Fruit fly (Drosophila melanogaster): Measurements from ENCODE around the gene CG33700.
A peak's percentile ranks its signal among the peaks of the same experiment; 100 is the strongest.

DNA sequence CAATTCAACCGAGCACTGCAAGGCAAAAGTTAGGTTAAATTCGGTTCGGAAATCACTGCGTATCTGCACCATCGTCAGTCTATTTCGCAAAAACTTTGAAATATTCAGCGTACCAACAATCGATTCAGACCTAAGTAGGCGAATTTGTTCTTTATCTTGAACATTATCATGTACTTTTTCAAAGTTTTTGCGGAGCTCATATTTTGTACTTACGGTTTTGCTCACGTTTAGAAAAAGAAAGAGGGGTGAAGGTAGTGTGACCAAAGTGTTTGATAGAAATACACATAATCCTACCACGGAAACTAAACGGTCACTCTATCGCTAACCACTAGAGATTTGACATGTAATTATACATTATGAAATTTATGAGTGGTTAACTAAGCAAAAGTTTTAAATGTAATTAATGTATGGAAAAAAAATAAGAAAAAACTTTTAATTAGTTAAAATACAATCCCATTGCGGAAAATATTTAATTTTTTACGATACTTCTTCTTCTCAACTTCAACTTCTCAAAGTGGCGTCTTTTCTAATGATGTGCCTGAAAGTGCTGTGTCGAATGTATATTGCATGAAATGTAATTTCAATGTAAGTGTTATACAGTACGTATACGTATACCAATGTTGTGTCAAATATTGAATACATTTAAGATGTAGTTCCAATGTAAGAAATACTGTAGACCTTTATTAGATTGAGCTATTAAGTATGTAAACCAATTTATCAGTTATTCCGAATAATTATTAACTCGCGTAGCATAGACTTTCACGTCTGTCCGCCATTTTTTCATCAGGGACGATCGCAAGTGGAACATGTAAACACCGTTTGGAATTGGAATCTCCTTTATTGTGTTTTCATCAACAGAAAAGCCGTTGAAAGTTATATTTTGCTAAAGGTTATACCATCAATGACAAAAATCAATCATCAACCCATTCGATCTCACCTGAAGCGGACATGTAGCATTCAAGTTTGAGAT is 13.8 kb downstream of the CG33700 start, which contains the start of gene RpS9:
- TF ChIP-seq CG7045 (GFP tag; optimal IDR thresholded peaks at IDR 0.05) (no peak), Hr96 (GFP tag; optimal IDR thresholded peaks at IDR 0.05) (peak; percentile 46), CG12768 (GFP tag; optimal IDR thresholded peaks at IDR 0.05) (peak; percentile 56), pad (GFP tag; optimal IDR thresholded peaks at IDR 0.05) (peak; percentile 95), toe (GFP tag; optimal IDR thresholded peaks at IDR 0.05) (peak; percentile 12), CG11617 (GFP tag; optimal IDR thresholded peaks at IDR 0.05) (peak; percentile 34), bab1 (GFP tag; optimal IDR thresholded peaks at IDR 0.05) (peak; percentile 68), Clk (GFP tag; optimal IDR thresholded peaks at IDR 0.05) (no peak)

Measured in whole organism, adult.